Worm (Caenorhabditis elegans): ENCODE results near the gene Y57G11C.1147.
A peak's percentile ranks its signal among the peaks of the same experiment; 100 is the strongest.

The Y57G11C.1147 gene

DNA sequence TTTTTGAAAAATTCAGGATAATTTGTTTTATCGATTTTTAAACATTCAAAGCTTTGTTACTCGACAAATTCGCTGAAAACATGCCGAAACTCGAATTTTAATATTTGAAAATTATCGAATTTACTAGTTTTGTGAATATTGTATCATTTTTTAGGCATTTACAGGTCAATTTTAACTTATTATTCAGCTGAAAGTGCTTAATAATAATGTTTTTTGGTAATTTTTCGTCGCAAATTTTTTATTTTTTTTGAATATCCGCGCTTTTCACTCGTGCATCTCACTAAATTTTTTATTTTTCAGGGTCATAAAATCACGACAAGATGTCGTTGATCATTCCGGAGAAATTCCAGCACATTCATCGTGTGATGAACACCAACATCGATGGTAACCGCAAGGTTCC, 28.1 kb upstream of the Y57G11C.1147 start, which contains the start of gene rps-18:
TSS of gene rps-18 (plus strand) at position 301 of the 400 bp plus-strand sequence.
- TF ChIP-seq mab-5 (tag; optimal IDR thresholded peaks at IDR 0.05) (no peak), ztf-4 (tag; optimal IDR thresholded peaks at IDR 0.05) (no peak), F13H6.1 (tag; optimal IDR thresholded peaks at IDR 0.05) (no peak), alr-1 (tag; optimal IDR thresholded peaks at IDR 0.05) (no peak), nhr-77 (tag; optimal IDR thresholded peaks at IDR 0.05) (no peak), sma-9 (GFP tag; optimal IDR thresholded peaks at IDR 0.05) (no peak), sma-9 (tag; optimal IDR thresholded peaks at IDR 0.05) (no peak), nhr-10 (tag; optimal IDR thresholded peaks at IDR 0.05) (no peak), egl-27 (tag; optimal IDR thresholded peaks at IDR 0.05) (no peak), snpc-4 (tag; optimal IDR thresholded peaks at IDR 0.05) (no peak), Y55F3AM.14 (GFP tag; optimal IDR thresholded peaks at IDR 0.05) (no peak), nhr-11 (tag; optimal IDR thresholded peaks at IDR 0.05) (no peak), peb-1 (tag; optimal IDR thresholded peaks at IDR 0.05) (no peak), lin-39 (tag; optimal IDR thresholded peaks at IDR 0.05) (no peak), nhr-25 (tag; optimal IDR thresholded peaks at IDR 0.05) (no peak)

DNA sequence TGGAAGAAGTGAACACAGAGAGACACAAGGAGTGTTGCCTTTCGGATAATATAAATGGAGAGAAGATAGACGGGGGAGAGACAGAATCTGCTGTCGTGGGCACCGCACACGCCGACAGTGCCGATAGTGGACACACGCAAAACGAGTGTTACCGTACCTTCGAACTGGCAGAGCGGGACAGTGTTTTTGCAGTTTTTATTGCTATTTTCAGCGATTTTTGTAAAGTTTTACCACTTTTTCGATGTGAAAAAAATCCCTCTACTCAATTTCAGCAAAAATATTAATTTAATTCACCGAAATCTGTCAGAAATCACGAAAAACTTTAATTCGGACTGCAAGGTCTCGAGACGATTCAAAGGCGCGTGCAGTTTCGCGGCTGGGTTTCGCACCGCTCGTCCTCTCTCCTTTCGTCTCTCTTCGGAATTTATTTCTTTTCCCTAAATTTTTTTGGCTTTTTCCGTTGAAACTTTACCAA, 27.6 kb upstream of the Y57G11C.1147 start, which contains the start of gene sec-61.A:
TSS of gene sec-61.A (minus strand) at position 387 of the 475 bp plus-strand sequence.
- TF ChIP-seq sma-9 (GFP tag; optimal IDR thresholded peaks at IDR 0.05) (no peak), sma-9 (tag; optimal IDR thresholded peaks at IDR 0.05) (no peak), nhr-21 (tag; optimal IDR thresholded peaks at IDR 0.05) (peak; percentile 80), nhr-129 (tag; optimal IDR thresholded peaks at IDR 0.05) (peak; percentile 66), zag-1 (tag; optimal IDR thresholded peaks at IDR 0.05) (no peak), mdl-1 (tag; optimal IDR thresholded peaks at IDR 0.05) (peak in 1 of 2 experiments; percentile 71), nhr-23 (tag; optimal IDR thresholded peaks at IDR 0.05) (no peak), nhr-237 (tag; optimal IDR thresholded peaks at IDR 0.05) (peak; percentile 16), unc-39 (tag; optimal IDR thresholded peaks at IDR 0.05) (no peak), crh-2 (tag; optimal IDR thresholded peaks at IDR 0.05) (peak; percentile 85), dmd-4 (tag; optimal IDR thresholded peaks at IDR 0.05) (no peak), ztf-1 (GFP tag; conservative IDR thresholded peaks at IDR 0.05) (no peak), sma-3 (GFP tag; optimal IDR thresholded peaks at IDR 0.05) (peak; percentile 93), mbf-1 (tag; optimal IDR thresholded peaks at IDR 0.05) (no peak), lin-11 (tag; optimal IDR thresholded peaks at IDR 0.05) (peak; percentile 62), fos-1 (tag; optimal IDR thresholded peaks at IDR 0.05) (peak; percentile 45), egl-27 (tag; optimal IDR thresholded peaks at IDR 0.05) (no peak), peb-1 (tag; optimal IDR thresholded peaks at IDR 0.05) (peak; percentile 64), aly-2 (tag; optimal IDR thresholded peaks at IDR 0.05) (no peak), elt-3 (tag; optimal IDR thresholded peaks at IDR 0.05) (no peak), ceh-82 (tag; optimal IDR thresholded peaks at IDR 0.05) (no peak), nhr-10 (tag; optimal IDR thresholded peaks at IDR 0.05) (peak; percentile 17), C34F6.9 (tag; optimal IDR thresholded peaks at IDR 0.05) (peak; percentile 81), unc-55 (GFP tag; optimal IDR thresholded peaks at IDR 0.05) (peak; percentile 73), F13H6.1 (tag; optimal IDR thresholded peaks at IDR 0.05) (peak; percentile 75), nhr-25 (tag; optimal IDR thresholded peaks at IDR 0.05) (peak; percentile 77), nhr-6 (tag; optimal IDR thresholded peaks at IDR 0.05) (no peak), blmp-1 (tag; optimal IDR thresholded peaks at IDR 0.05; ENCODE audit: insufficient read depth) (no peak), gmeb-1 (tag; optimal IDR thresholded peaks at IDR 0.05) (peak; percentile 61), R02D3.7 (tag; optimal IDR thresholded peaks at IDR 0.05) (no peak), nhr-11 (tag; optimal IDR thresholded peaks at IDR 0.05) (no peak), lin-13 (GFP tag; optimal IDR thresholded peaks at IDR 0.05) (peak; percentile 56), ztf-4 (tag; optimal IDR thresholded peaks at IDR 0.05) (no peak), elt-1 (tag; optimal IDR thresholded peaks at IDR 0.05) (no peak), lin-39 (tag; optimal IDR thresholded peaks at IDR 0.05) (no peak), Y55F3AM.14 (GFP tag; optimal IDR thresholded peaks at IDR 0.05) (no peak), mab-5 (tag; optimal IDR thresholded peaks at IDR 0.05) (peak; percentile 47), lsy-2 (tag; optimal IDR thresholded peaks at IDR 0.05) (peak; percentile 98 to 99), ZK546.5 (tag; optimal IDR thresholded peaks at IDR 0.05) (no peak), alr-1 (tag; optimal IDR thresholded peaks at IDR 0.05) (no peak), ztf-11 (tag; optimal IDR thresholded peaks at IDR 0.05) (no peak), snpc-4 (tag; optimal IDR thresholded peaks at IDR 0.05) (no peak), ama-1 (optimal IDR thresholded peaks at IDR 0.05) (no peak), unc-62 (GFP tag; optimal IDR thresholded peaks at IDR 0.05) (no peak), nhr-77 (tag; optimal IDR thresholded peaks at IDR 0.05) (no peak), ceh-16 (tag; optimal IDR thresholded peaks at IDR 0.05) (peak; percentile 43), sem-4 (tag; optimal IDR thresholded peaks at IDR 0.05) (no peak), skn-1 (tag; optimal IDR thresholded peaks at IDR 0.05) (no peak), nhr-12 (tag; optimal IDR thresholded peaks at IDR 0.05) (no peak)

Measured in whole organism, L2 larva.